Worm (Caenorhabditis elegans) whole organism, dauer: Measurements from ENCODE around the gene Y116A8C.37.

Source experiments
- unc-62 ChIP-seq: sonication (generic microtip); optimal IDR thresholded peaks from 2 replicates; lab custom pipeline; 2017; ENCODE audit warnings: missing biosample characterization, missing genetic modification reagents, missing genetic modification characterization

Gene Y116A8C.37

ce11 chrIV:17099113-17099512, 31.8 kb downstream of the Y116A8C.37 start:
- TF ChIP-seq unc-62 (GFP tag; lab: Kevin White, UChicago): no peak

ce11 chrIV:17096168-17096567, 34.8 kb downstream of the Y116A8C.37 start, which contains the start of gene Y116A8C.27:
Gene Y116A8C.27 (minus strand): TSS chrIV:17096268.
- TF ChIP-seq unc-62 (GFP tag; lab: Kevin White, UChicago): no peak

ce11 chrIV:17093701-17094100, 37.2 kb downstream of the Y116A8C.37 start, which contains the start of gene Y116A8C.29:
Gene Y116A8C.29 (plus strand): TSS chrIV:17094028.
- no peak for TF ChIP-seq unc-62 (GFP tag; lab: Kevin White, UChicago)

ce11 chrIV:17088849-17089248, 42.1 kb downstream of the Y116A8C.37 start, which contains the start of gene Y116A8C.43:
Gene Y116A8C.43 (plus strand): TSS chrIV:17088851.
- no peak for TF ChIP-seq unc-62 (GFP tag; lab: Kevin White, UChicago)

- no peak for TF ChIP-seq unc-62 (GFP tag; lab: Kevin White, UChicago)
Observed at ce11 chrIV:17087384-17088099, 43.4 kb downstream of the Y116A8C.37 start, which contains the start of the genes snx-13 and snr-1. Gene snx-13 (minus strand): TSS chrIV:17087438. Gene snr-1 (plus strand): TSS chrIV:17088049.

- TF ChIP-seq unc-62 (GFP tag; lab: Kevin White, UChicago): no peak
Observed at ce11 chrIV:17084839-17085238, 46.1 kb downstream of the Y116A8C.37 start.

- TF ChIP-seq unc-62 (GFP tag; lab: Kevin White, UChicago): no peak
Observed at ce11 chrIV:17084317-17084716, 46.6 kb downstream of the Y116A8C.37 start.
